Worm (Caenorhabditis elegans) whole organism, early embryonic: Measurements from ENCODE around the gene grl-20.

Source experiments
- B0310.2 ChIP-seq: sonication (generic microtip); optimal IDR thresholded peaks from 2 replicates; lab custom pipeline; 2016; ENCODE audit warnings: mild to moderate bottlenecking, missing genetic modification characterization, missing compliant biosample characterization
- ama-1 ChIP-seq: fragments of 150-350 bp; optimal IDR thresholded peaks from 2 replicates; lab custom pipeline; 2014
- hnd-1 ChIP-seq: sonication (generic microtip); optimal IDR thresholded peaks from 2 replicates; lab custom pipeline; 2016; ENCODE audit warnings: missing genetic modification characterization, missing compliant biosample characterization
- sea-1 ChIP-seq: fragments of 200-800 bp; sonication (Bioruptor generic); conservative IDR thresholded peaks from 2 replicates; pipeline ENCODE4 v1.3.6; 2022; ENCODE audit warnings: missing genetic modification characterization, missing compliant biosample characterization

DNA sequence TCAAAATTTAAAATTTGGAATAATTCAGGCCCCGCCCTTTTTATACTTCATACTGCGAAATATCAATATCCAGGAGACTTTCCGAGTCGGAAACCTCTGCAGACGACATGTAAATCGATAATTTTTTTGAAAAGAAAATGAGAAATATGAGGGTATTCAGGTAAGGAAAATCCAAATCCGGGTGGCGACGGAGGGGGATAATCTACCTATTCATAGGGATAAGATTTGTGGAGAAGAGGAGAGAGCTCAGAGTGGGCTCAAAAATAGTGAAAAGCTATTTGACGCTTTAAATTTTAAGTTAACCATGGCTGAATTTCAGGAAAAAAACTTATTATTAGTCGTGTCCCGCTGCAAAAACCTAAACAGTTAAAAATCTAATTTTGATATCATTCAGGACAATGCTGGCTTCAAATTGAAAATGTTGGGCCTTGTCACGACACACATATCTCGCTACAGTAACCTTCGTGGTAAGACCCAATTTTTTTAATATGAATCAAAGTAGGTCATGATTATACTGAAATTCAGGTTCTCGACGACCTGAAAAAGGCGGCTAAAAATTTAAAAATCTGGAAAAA, 17.3 kb downstream of the grl-20 start, which contains the start of gene che-6:
- TF ChIP-seq B0310.2 (tag; lab: Kevin White, UChicago): no peak
- TF ChIP-seq ama-1 (lab: Kevin White, UChicago): no peak
- TF ChIP-seq hnd-1 (tag; lab: Kevin White, UChicago): no peak
- no peak for TF ChIP-seq sea-1
